Fruit fly (Drosophila melanogaster) whole organism: ENCODE measurements around the gene Tsp33B.

Experiments used
- CG8478 ChIP-seq: fragments of >200 bp; optimal IDR thresholded peaks from 2 replicates; lab custom pipeline; 2018; ENCODE audit warnings: inconsistent platforms
- Dll ChIP-seq: fragments of >200 bp; optimal IDR thresholded peaks from 2 replicates; lab custom pipeline; 2017
- EcR ChIP-seq, 2 experiments: fragments of >200 bp; optimal IDR thresholded peaks; 2 replicates each; lab custom pipeline; 2017; ENCODE audit warnings: missing biosample characterization in 2 of 2, missing genetic modification characterization in 2 of 2, missing genetic modification reagents in 2 of 2
- pan ChIP-seq: fragments of >200 bp; optimal IDR thresholded peaks from 2 replicates; lab custom pipeline; 2017
- psq ChIP-seq: fragments of >200 bp; optimal IDR thresholded peaks from 2 replicates; lab custom pipeline; 2017
- usp ChIP-seq: fragments of >200 bp; optimal IDR thresholded peaks from 2 replicates; lab custom pipeline; 2017; ENCODE audit warnings: missing biosample characterization, missing genetic modification characterization, mixed read lengths

dm6 chr2L:11841538-11841937 is 49.4 kb upstream of the Tsp33B start:
- no peak for TF ChIP-seq pan (lab: Kevin White, UChicago)
- no peak for TF ChIP-seq psq (lab: Kevin White, UChicago)
- TF ChIP-seq CG8478 = no peak
- no peak for TF ChIP-seq Dll (lab: Kevin White, UChicago)
- TF ChIP-seq usp (GFP tag; lab: Kevin White, UChicago) = no peak
- no peak for TF ChIP-seq EcR (GFP tag; optimal IDR thresholded peaks at IDR 0.05; lab: Kevin White, UChicago)
